Fruit fly (Drosophila melanogaster): ENCODE measurements around the gene CG7523.

The CG7523 gene

DNA sequence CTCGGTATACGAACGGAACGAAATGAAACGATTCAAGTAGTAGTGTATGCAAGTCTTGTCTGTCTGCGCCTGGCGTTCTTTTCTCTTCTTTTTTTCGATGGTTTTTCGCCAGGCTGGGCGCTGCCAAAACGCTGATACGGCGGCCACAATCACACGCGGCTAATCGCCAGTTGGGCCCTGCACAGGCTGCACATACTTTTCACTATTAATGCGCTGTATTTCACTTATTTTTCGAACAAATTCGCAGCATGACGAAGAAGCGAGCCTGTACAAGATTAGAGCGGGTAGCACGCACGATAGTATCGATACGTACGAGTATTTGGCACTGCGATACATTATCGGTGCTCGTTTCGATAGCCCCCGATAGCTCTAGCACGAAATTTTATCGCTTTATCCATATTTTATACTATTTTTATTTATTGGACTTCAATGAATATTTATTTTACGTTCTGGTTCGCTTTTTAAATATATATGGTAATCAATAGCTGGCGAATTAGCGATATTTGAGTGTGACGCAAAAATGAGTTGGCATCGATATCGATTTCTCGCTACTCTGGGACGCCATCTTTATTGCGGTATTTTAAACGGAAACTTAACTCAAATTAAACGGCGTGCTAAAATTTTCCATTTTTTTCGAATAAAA, 47.5 kb upstream of the CG7523 start, which contains the start of gene osa (continued):
- peak; percentile 55 for TF ChIP-seq CG13624 (GFP tag; optimal IDR thresholded peaks at IDR 0.05)
- TF ChIP-seq Usf (GFP tag; optimal IDR thresholded peaks at IDR 0.05): no peak
- TF ChIP-seq sd (tag; optimal IDR thresholded peaks at IDR 0.05): no peak
- no peak for TF ChIP-seq CG2875 (GFP tag; optimal IDR thresholded peaks at IDR 0.05)
- no peak for TF ChIP-seq CG8359 (GFP tag; optimal IDR thresholded peaks at IDR 0.05; ENCODE audit: borderline replicate concordance)
- TF ChIP-seq CG18599 (GFP tag; optimal IDR thresholded peaks at IDR 0.05): no peak
- TF ChIP-seq CG42726 (GFP tag; IDR thresholded peaks at IDR 0.05; ENCODE audit: partially characterized antibody): no peak
- no peak for TF ChIP-seq Rx (GFP tag; IDR thresholded peaks at IDR 0.05)
- no peak for TF ChIP-seq CG4360 (GFP tag; IDR thresholded peaks at IDR 0.05)
- TF ChIP-seq en (GFP tag; optimal IDR thresholded peaks at IDR 0.05): no peak
- TF ChIP-seq H2.0 (GFP tag; IDR thresholded peaks at IDR 0.05): no peak
- TF ChIP-seq kay (GFP tag; optimal IDR thresholded peaks at IDR 0.05): no peak
- TF ChIP-seq fd96Cb (tag; optimal IDR thresholded peaks at IDR 0.05): no peak
- no peak for TF ChIP-seq dimm (GFP tag; IDR thresholded peaks at IDR 0.05)
- no peak for TF ChIP-seq luna (GFP tag; optimal IDR thresholded peaks at IDR 0.05)
- TF ChIP-seq CG12942 (GFP tag; optimal IDR thresholded peaks at IDR 0.05): no peak
- no peak for TF ChIP-seq Opbp (GFP tag; IDR thresholded peaks at IDR 0.05; ENCODE audit: partially characterized antibody)
- no peak for TF ChIP-seq ro (GFP tag; IDR thresholded peaks at IDR 0.05)
- no peak for TF ChIP-seq HLHmδ (GFP tag; optimal IDR thresholded peaks at IDR 0.05)
- no peak for TF ChIP-seq otp (GFP tag; IDR thresholded peaks at IDR 0.05)
- no peak for TF ChIP-seq CG15479 (GFP tag; optimal IDR thresholded peaks at IDR 0.05)
- TF ChIP-seq Camta (GFP tag; optimal IDR thresholded peaks at IDR 0.05): peak; percentile 2
- TF ChIP-seq CG4404 (GFP tag; IDR thresholded peaks at IDR 0.05): no peak
- no peak for TF ChIP-seq CG3995 (GFP tag; optimal IDR thresholded peaks at IDR 0.05)
- no peak for TF ChIP-seq ttk (GFP tag; IDR thresholded peaks at IDR 0.05)
- TF ChIP-seq ara (GFP tag; IDR thresholded peaks at IDR 0.05): no peak
- TF ChIP-seq Elba2 (GFP tag; optimal IDR thresholded peaks at IDR 0.05): no peak
- TF ChIP-seq croc (GFP tag; conservative IDR thresholded peaks at IDR 0.05): no peak
- TF ChIP-seq Sox100B (GFP tag; optimal IDR thresholded peaks at IDR 0.05): no peak
- no peak for TF ChIP-seq CG31365 (tag; optimal IDR thresholded peaks at IDR 0.05)
- TF ChIP-seq CG33557 (GFP tag; optimal IDR thresholded peaks at IDR 0.05): no peak
- TF ChIP-seq ssp (GFP tag; IDR thresholded peaks at IDR 0.05): no peak
- TF ChIP-seq fu2 (GFP tag; optimal IDR thresholded peaks at IDR 0.05): no peak
- TF ChIP-seq CG4424 (GFP tag; optimal IDR thresholded peaks at IDR 0.05): no peak
- TF ChIP-seq Dp (GFP tag; optimal IDR thresholded peaks at IDR 0.05): peak; percentile 65
- peak; percentile 52 for TF ChIP-seq CG9797 (GFP tag; optimal IDR thresholded peaks at IDR 0.05)
- no peak for TF ChIP-seq btn (GFP tag; optimal IDR thresholded peaks at IDR 0.05)
- no peak for TF ChIP-seq CG16779 (GFP tag; IDR thresholded peaks at IDR 0.05)
- no peak for TF ChIP-seq Dbx (GFP tag; IDR thresholded peaks at IDR 0.05)
- peak; percentile 92 for TF ChIP-seq CG2116 (GFP tag; optimal IDR thresholded peaks at IDR 0.05)
- peak; percentile 30 for TF ChIP-seq CG8924 (tag; optimal IDR thresholded peaks at IDR 0.05)
- no peak for TF ChIP-seq CG18262 (tag; optimal IDR thresholded peaks at IDR 0.05)
- peak; percentile 83 for TF ChIP-seq pzg (GFP tag; optimal IDR thresholded peaks at IDR 0.05)
- peak in 1 of 3 experiments; percentile 32 for TF ChIP-seq Stat92E (GFP tag; optimal IDR thresholded peaks at IDR 0.05)
- TF ChIP-seq CG17568 (GFP tag; optimal IDR thresholded peaks at IDR 0.05): no peak
- no peak for TF ChIP-seq Chrac-16 (GFP tag; optimal IDR thresholded peaks at IDR 0.05)
- no peak for TF ChIP-seq Scr (GFP tag; IDR thresholded peaks at IDR 0.05; ENCODE audit: partially characterized antibody)
- TF ChIP-seq sisA (GFP tag; IDR thresholded peaks at IDR 0.05): no peak
- peak; percentile 22 for TF ChIP-seq CG10147 (GFP tag; optimal IDR thresholded peaks at IDR 0.05)
- TF ChIP-seq HLH3B (GFP tag; IDR thresholded peaks at IDR 0.05): no peak
- TF ChIP-seq cad (GFP tag; optimal IDR thresholded peaks at IDR 0.05): no peak
